Fruit fly (Drosophila melanogaster) ovary, adult (tissue): ENCODE measurements around the gene CG13875.
A peak's percentile ranks its signal among the peaks of the same experiment; 100 is the strongest.

Experiments used
- CG17801 ChIP-seq: fragments of 200-800 bp; optimal IDR thresholded peaks from 2 replicates; lab custom pipeline; 2019; ENCODE audit warnings: missing biosample characterization, mild to moderate bottlenecking, missing genetic modification characterization, moderate library complexity; ENCODE audit not compliant: partially characterized antibody

Gene CG13875

DNA sequence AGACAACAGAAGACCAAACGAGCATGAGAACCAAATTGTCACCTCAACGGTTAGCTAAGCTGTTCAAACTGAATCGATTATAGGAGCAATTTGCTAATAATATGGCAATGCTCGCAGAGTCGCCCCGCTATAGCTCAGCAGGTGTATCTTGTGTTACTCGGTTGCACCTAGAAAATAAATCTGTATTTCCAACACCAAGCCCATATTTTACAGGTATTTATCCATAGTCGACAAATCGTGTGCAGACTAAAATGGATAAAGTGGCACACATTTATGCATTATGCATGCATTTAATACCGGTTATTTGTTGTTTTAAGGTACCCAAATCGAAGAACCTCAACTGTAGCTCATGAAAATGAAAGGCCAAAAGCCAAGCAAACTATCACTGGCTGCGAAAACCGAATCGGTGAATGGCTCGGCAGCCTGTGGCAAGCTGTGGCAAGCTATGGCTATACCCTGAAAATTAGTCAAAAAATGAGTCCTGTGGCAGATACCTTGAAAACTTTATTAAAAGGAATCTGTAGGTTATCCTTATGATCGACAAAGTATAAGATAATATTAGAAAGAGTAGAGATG, 722 bp upstream of the CG13875 start, which contains the start of gene Vdup1:
TSS of gene Vdup1 (minus strand) at position 51 of the 576 bp plus-strand sequence.
- no peak for TF ChIP-seq CG17801 (GFP tag; lab: Kevin White, UChicago)

DNA sequence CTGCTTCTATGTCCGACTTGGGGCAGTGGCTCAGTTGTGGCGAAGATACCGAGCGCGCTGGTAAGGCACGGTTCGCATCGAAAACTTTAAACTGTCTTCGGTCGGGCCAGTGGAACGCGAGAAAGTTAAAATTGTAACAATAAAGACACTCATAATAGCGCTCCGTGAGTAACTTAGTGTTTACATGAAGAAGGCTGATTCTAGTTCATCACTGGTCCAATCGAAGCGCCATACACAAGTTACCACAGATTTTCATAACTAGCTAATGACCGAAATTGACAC, 480 bp downstream of the CG13875 start:
- TF ChIP-seq CG17801 (GFP tag; lab: Kevin White, UChicago) = peak; percentile 16

DNA sequence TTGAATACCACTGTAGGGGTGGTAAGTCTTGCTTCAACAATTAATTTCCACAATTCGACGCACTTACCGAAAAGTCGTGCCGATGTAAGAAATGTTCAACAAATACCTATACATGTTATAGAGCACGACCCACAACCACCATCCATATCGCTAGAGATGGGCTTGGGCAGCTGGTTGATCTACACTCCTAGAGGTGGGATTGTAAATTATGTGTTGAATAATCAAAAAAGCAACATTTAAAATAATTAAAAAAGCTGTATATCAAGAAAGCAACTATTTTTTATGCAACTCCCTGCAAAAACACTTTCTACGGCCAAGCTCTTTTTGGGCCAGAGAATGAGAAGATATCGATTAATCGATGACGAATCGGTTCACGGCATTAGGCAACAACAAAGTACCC, 4.5 kb downstream of the CG13875 start, which contains the start of the genes CG34140, Mkp and Mtch:
TSS of gene CG34140 (minus strand) at position 174 of the 400 bp plus-strand sequence.
TSS of gene Mkp (minus strand) at position 290 of the 400 bp plus-strand sequence.
TSS of gene Mtch (plus strand) at position 376 of the 400 bp plus-strand sequence.
- peak; percentile 87 for TF ChIP-seq CG17801 (GFP tag; lab: Kevin White, UChicago)

DNA sequence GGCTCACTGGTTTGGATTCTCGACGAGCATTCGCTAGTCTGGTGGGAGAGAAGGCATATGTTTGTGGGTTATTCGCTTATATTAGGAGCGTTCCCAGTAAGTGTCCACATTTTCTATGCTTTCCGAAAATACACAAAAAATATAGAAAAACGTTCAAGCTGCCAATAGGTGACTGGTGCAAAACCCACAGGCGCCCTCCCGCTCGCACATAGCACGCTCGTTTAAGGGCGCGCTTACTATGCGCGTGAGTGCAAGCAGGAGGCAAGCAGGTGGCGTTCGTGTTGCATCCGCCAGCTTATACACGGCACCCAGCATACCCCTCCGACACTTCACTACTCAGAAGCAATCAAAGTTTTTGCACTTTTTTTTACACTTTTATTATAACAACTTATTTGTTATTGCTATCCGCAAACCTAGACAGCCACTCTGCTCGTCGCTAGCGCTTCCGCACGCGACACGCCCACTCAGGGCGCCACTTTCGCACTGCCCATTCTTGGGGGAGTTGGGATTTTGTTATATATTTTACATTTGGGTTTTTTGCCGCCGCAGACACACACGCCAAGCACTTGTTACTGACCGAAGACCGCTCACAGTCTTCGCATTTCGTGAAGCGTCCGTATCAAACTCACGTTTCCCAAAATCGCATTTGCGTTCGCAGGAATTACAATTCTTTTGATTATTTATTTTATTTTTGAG, 19.5 kb downstream of the CG13875 start:
- TF ChIP-seq CG17801 (GFP tag; lab: Kevin White, UChicago) = no peak

DNA sequence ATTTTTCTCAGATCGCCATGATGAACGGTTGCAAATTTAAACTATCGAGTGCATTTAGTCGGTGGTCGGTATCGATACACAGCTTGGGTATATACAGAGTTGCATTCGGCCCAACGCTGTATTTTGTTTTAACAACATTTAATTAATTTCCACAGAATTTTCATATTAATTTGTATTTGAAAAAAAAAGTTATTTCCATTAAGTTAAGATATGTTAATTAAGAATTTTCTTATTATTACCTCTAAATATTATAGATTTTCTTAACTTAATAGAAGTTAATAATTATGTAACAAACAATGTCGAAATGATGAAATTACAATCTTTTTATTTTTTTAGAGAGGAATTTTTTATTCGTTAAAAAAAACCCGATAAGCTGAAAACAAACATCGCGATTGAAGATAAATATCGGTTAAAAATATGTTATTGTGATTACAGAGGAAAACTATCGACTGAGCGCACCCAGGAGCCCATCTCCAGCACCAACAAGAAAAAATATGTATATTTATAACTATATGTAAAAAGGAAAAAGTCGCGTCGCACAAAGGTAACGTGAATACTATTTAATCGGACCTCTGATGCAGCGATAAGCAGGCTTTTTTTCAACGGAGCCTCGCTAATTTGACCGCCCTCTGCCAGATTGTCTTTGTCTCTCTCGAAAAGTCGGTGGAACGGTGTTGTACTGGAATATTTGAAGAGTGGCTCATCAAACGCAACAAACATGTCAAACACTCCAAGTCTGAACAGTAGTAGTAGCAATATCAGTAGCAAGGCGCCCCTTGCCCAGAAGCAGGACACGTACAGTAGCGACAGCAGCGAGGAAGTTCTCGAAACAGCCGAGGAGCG, 20.3 kb downstream of the CG13875 start, which contains the start of the genes rno and mri:
TSS of gene rno (minus strand) at position 9 of the 843 bp plus-strand sequence.
TSS of gene mri (plus strand) at position 421 of the 843 bp plus-strand sequence.
- peak; percentile 76 for TF ChIP-seq CG17801 (GFP tag; lab: Kevin White, UChicago)

DNA sequence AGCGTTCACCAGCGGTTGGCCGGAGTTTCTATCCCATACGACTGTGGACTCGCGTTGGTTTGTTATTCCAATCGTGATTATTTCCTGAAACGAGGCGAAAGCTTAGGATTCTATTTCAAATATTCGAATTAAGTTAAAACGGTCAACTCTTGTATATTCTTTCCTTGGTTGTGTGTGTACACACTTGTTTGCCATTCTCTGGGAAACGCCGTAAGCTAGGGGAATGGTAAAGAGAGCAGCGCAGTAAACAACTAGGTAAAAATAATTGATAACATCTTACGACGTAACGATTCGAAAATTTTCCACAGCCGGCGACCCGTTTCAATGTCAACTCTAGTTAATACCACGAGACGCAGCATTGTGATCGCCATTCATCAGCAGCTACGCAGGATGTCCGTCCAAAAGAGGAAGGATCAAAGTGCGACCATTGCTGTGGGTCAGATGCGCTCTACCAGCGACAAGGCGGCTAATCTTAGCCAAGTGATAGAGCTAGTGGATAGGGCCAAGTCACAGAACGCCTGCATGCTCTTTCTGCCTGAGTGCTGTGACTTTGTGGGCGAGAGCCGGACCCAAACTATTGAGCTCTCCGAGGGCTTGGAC, 23.9 kb downstream of the CG13875 start, which contains the start of gene NitFhit:
TSS of gene NitFhit (plus strand) at position 195 of the 600 bp plus-strand sequence.
- no peak for TF ChIP-seq CG17801 (GFP tag; lab: Kevin White, UChicago)

DNA sequence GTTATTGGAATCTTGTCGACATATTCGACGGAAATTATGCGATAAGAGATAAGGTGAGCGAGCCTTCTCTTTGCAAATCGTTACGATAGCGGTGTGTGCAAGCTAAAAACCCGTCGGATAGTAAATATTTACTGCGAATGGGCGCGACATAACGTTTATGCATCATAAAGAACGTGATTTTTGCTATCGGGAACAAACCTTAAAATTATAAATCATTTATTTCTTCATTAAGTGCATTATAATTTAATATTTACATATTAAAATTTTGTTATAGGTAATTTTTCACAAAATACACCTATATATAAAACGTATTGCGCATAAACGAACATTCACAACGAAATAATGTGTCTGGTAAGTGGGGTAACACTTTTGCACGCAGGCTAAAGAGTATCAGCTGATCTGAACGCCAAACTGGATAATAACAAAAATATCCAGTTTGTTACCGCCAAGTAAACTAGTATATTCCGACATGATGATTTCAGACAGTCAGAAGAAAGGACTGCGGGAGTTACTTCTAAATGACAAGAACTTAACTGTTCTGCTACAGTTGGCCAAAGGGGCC, 26.1 kb downstream of the CG13875 start, which contains the start of the genes Gk1 and CG13876:
TSS of gene Gk1 (minus strand) at position 122 of the 562 bp plus-strand sequence.
TSS of gene CG13876 (plus strand) at position 412 of the 562 bp plus-strand sequence.
- peak; percentile 99 for TF ChIP-seq CG17801 (GFP tag; lab: Kevin White, UChicago)

DNA sequence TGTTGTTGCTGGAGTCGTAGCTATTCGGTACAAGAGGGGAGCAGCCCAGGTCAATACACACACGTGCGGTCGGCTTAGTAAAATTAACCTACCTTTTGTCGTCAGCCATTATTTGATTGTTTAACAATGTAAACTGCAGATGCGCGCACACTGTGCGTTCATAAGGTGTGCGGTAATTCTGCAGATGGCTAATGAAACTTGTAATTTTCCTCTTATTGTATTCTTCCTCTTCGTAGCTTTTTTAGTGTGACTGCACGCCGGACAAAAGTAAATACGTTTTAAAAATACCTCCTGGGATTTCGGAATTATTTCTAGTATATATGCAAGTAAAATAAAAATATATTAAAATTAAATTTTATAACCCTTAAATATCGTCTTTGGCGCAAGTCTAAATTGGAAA, 31.5 kb downstream of the CG13875 start, which contains the start of gene Prp4k:
TSS of gene Prp4k (minus strand) at position 258 of the 400 bp plus-strand sequence.
- TF ChIP-seq CG17801 (GFP tag; lab: Kevin White, UChicago) = peak; percentile 40

DNA sequence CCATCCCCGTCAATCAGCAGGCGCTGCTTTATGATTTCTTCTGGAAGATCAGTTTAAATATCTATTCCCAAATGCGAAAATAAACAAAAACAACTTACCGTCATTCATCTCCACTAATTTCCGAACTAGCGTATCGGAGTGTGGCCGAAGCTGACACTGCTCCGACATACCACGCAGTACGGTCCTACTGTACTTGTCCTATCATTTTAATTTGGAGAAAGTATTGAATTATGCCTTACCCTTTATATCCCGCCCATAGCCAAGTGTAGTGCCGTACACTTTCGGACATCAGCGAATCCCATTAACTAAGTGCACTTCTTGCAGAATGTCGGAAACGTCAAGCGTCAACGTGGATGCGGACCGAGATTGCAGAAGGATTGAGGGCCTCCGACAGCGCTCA, 32.8 kb downstream of the CG13875 start, which contains the start of the genes thoc7 and Dis3l2:
TSS of gene thoc7 (minus strand) at position 168 of the 400 bp plus-strand sequence.
TSS of gene Dis3l2 (plus strand) at position 190 of the 400 bp plus-strand sequence.
- peak; percentile 11 for TF ChIP-seq CG17801 (GFP tag; lab: Kevin White, UChicago)

DNA sequence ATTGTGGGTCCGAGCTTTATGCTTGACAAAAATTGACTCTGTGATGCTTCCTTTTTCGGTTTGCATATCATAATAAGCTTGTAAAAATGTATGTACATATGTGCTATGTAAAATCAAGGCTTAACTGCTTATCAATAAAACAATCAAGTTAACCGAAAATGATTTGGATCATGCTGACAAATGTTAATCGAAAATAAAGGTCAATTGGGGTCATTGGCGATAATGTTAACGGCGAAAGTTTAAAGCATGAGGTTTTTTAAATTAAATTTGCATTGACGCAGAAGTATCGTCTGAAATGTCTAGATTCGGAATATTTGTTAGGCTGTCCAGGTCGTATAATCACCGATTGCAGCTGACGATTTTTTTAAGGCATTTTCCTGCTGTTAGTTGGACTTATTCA, 36.6 kb downstream of the CG13875 start, which contains the start of gene Kaz1-ORFB:
TSS of gene Kaz1-ORFB (plus strand) at position 301 of the 400 bp plus-strand sequence.
- no peak for TF ChIP-seq CG17801 (GFP tag; lab: Kevin White, UChicago)

DNA sequence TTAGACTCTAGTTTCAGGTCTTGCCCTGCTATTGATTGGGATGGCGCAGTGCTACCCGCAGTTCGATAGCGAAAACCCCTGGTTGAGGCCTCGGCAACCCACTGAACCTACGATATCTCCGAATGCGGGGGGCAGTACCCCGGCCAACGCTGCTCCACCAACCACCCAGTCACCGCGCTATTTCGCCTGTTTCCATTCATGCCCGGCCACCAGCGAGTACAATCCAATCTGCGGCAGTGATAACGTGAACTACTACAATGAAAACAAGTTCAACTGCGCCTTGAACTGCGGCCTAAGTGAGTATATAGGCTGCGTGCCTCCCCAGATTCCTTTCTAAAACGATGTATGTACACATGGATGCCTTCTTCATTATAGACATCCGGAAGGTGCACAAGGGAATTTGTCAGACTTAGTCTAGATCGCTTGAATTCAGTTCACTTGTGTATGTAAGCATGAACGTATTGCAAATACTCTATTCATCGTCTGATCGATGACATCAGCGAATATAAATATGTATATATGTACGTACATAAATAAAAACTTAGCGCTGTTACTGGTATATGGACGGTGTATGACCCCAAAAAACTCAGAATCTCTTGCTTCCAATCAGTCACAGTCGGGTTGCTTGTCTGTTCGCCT, 37.9 kb downstream of the CG13875 start, which contains the start of gene CG13877:
TSS of gene CG13877 (plus strand) at position 589 of the 639 bp plus-strand sequence.
- no peak for TF ChIP-seq CG17801 (GFP tag; lab: Kevin White, UChicago)

DNA sequence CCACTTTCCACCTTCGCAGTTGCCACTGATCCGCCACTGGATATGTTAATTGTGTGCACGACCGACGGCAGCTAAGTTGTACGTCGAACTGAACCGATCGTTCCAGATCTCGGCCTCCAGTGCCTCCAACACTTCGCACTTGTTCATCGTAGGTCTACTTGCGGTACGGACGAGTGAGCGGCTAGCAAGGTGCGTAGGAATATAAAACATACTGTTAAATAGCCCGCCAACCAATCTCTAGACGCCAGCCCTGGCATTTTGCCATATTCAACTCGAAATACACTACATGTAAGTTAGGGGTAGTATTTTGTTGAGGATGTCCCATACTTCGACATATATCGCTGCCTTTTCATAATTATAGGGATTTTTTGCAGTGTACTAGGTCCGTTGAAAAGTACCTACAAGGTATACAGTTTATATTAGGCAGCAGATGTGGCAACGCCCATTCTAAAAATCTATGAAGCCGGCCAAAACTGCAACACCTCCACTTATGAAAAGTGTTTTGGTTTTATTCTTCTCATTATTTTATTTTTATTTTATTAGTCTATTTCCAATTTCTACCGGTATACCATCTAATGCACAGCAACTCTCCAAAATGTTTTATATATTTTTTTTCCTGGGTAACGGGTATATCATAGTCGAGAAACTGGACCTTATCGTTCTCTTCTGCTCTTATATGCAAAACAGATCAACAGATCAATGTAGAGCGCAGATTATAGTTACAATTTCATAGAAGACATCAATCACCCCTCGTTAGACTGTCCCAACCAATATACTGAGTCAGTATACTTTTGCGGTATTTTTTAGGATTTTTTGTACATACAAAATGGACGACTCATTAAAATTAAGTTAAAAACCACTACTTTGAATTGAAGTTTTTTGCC, 43.5 kb downstream of the CG13875 start, which contains the start of the genes pyx and CG33229:
TSS of gene pyx (minus strand) at position 51 of the 884 bp plus-strand sequence.
TSS of gene CG33229 (plus strand) at position 834 of the 884 bp plus-strand sequence.
- peak; percentile 29 for TF ChIP-seq CG17801 (GFP tag; lab: Kevin White, UChicago)
